Worm (Caenorhabditis elegans) whole organism, late embryonic: ENCODE measurements around the gene C32C4.3.

Experiments
- F13H6.1 ChIP-seq: sonication (generic microtip); optimal IDR thresholded peaks from 2 replicates; lab custom pipeline; 2016; ENCODE audit warnings: missing genetic modification characterization, missing compliant biosample characterization
- T23F11.4 ChIP-seq: fragments of 200-800 bp; sonication (Bioruptor generic); optimal IDR thresholded peaks from 2 replicates; lab custom pipeline; 2018; ENCODE audit warnings: mild to moderate bottlenecking, missing genetic modification characterization, missing compliant biosample characterization
- ahr-1 ChIP-seq: sonication (generic microtip); optimal IDR thresholded peaks from 2 replicates; lab custom pipeline; 2016; ENCODE audit warnings: missing genetic modification characterization, missing compliant biosample characterization
- ceh-18 ChIP-seq: sonication (generic microtip); optimal IDR thresholded peaks from 2 replicates; lab custom pipeline; 2016; ENCODE audit warnings: missing genetic modification characterization, missing compliant biosample characterization
- ceh-19 ChIP-seq: fragments of 200-800 bp; sonication (Bioruptor generic); optimal IDR thresholded peaks from 2 replicates; lab custom pipeline; 2018; ENCODE audit warnings: mild to moderate bottlenecking, missing genetic modification characterization, missing compliant biosample characterization
- ceh-24 ChIP-seq: sonication (generic microtip); optimal IDR thresholded peaks from 2 replicates; lab custom pipeline; 2016; ENCODE audit warnings: mild to moderate bottlenecking, missing genetic modification characterization, missing compliant biosample characterization
- ceh-34 ChIP-seq: sonication (generic microtip); optimal IDR thresholded peaks from 2 replicates; lab custom pipeline; 2016; ENCODE audit warnings: mild to moderate bottlenecking, missing genetic modification characterization, missing compliant biosample characterization
- ceh-6 ChIP-seq: fragments of 200-800 bp; sonication (Bioruptor generic); optimal IDR thresholded peaks from 2 replicates; lab custom pipeline; 2018; ENCODE audit warnings: mild to moderate bottlenecking, missing genetic modification characterization, missing compliant biosample characterization
- ceh-9 ChIP-seq: sonication (generic microtip); optimal IDR thresholded peaks from 2 replicates; lab custom pipeline; 2016; ENCODE audit warnings: mild to moderate bottlenecking, missing genetic modification characterization, inconsistent platforms, missing compliant biosample characterization
- che-1 ChIP-seq: sonication (generic microtip); optimal IDR thresholded peaks from 2 replicates; lab custom pipeline; 2016; ENCODE audit warnings: mild to moderate bottlenecking, missing genetic modification characterization, missing compliant biosample characterization
- dve-1 ChIP-seq: sonication (generic microtip); optimal IDR thresholded peaks from 2 replicates; lab custom pipeline; 2017; ENCODE audit warnings: antibody characterized with exemption, mild to moderate bottlenecking, missing genetic modification characterization, missing compliant biosample characterization
- elt-2 ChIP-seq: sonication (generic microtip); optimal IDR thresholded peaks from 2 replicates; lab custom pipeline; 2016; ENCODE audit warnings: missing genetic modification reagents, missing genetic modification characterization, missing compliant biosample characterization
- elt-4 ChIP-seq: sonication (generic microtip); optimal IDR thresholded peaks from 2 replicates; lab custom pipeline; 2016; ENCODE audit warnings: missing genetic modification characterization, missing compliant biosample characterization
- ets-4 ChIP-seq: sonication (generic microtip); optimal IDR thresholded peaks from 2 replicates; lab custom pipeline; 2016; ENCODE audit warnings: missing genetic modification characterization, missing compliant biosample characterization
- eyg-1 ChIP-seq: sonication (generic microtip); optimal IDR thresholded peaks from 2 replicates; lab custom pipeline; 2016; ENCODE audit warnings: missing genotype, missing genetic modification characterization, missing compliant biosample characterization
- fax-1 ChIP-seq: sonication (generic microtip); optimal IDR thresholded peaks from 2 replicates; lab custom pipeline; 2016; ENCODE audit warnings: missing genotype, missing genetic modification characterization, missing compliant biosample characterization
- fkh-10 ChIP-seq: fragments of 150-350 bp; optimal IDR thresholded peaks from 2 replicates; lab custom pipeline; 2014; ENCODE audit warnings: missing biosample characterization, missing genetic modification reagents, missing genetic modification characterization
- gmeb-2 ChIP-seq: sonication (generic microtip); optimal IDR thresholded peaks from 2 replicates; lab custom pipeline; 2016; ENCODE audit warnings: missing genetic modification characterization, inconsistent platforms, missing compliant biosample characterization
- hlh-13 ChIP-seq: fragments of 200-800 bp; sonication (Bioruptor generic); optimal IDR thresholded peaks from 2 replicates; lab custom pipeline; 2018; ENCODE audit warnings: mild to moderate bottlenecking, missing genetic modification characterization, missing compliant biosample characterization
- hlh-15 ChIP-seq: sonication (generic microtip); optimal IDR thresholded peaks from 2 replicates; lab custom pipeline; 2016; ENCODE audit warnings: missing genetic modification characterization, missing compliant biosample characterization
- hlh-6 ChIP-seq: sonication (generic microtip); optimal IDR thresholded peaks from 2 replicates; lab custom pipeline; 2016; ENCODE audit warnings: missing genotype, missing genetic modification characterization, missing compliant biosample characterization
- hlh-8 ChIP-seq: sonication (generic microtip); optimal IDR thresholded peaks from 2 replicates; lab custom pipeline; 2016; ENCODE audit warnings: missing genotype, missing genetic modification characterization, missing compliant biosample characterization
- lim-6 ChIP-seq: sonication (generic microtip); optimal IDR thresholded peaks from 2 replicates; lab custom pipeline; 2016; ENCODE audit warnings: missing genetic modification characterization, missing compliant biosample characterization
- mec-3 ChIP-seq: sonication (generic microtip); optimal IDR thresholded peaks from 2 replicates; lab custom pipeline; 2016; ENCODE audit warnings: borderline replicate concordance, missing genetic modification characterization, missing compliant biosample characterization
- nfya-1 ChIP-seq: sonication (generic microtip); optimal IDR thresholded peaks from 2 replicates; lab custom pipeline; 2017; ENCODE audit warnings: missing genetic modification characterization, mild to moderate bottlenecking, missing compliant biosample characterization, antibody characterized with exemption, moderate library complexity
- nhr-11 ChIP-seq: fragments of 150-350 bp; optimal IDR thresholded peaks from 2 replicates; lab custom pipeline; 2014; ENCODE audit warnings: missing biosample characterization, missing genetic modification characterization
- nhr-232 ChIP-seq: sonication (generic microtip); optimal IDR thresholded peaks from 2 replicates; lab custom pipeline; 2016; ENCODE audit warnings: missing genetic modification characterization, missing compliant biosample characterization
- npax-4 ChIP-seq: sonication (generic microtip); optimal IDR thresholded peaks from 2 replicates; lab custom pipeline; 2016; ENCODE audit warnings: missing genetic modification characterization, missing compliant biosample characterization
- odd-2 ChIP-seq: sonication (generic microtip); optimal IDR thresholded peaks from 2 replicates; lab custom pipeline; 2017; ENCODE audit warnings: antibody characterized with exemption, mild to moderate bottlenecking, missing genetic modification characterization, missing compliant biosample characterization
- pag-3 ChIP-seq: sonication (generic microtip); optimal IDR thresholded peaks from 2 replicates; lab custom pipeline; 2016; ENCODE audit warnings: missing compliant biosample characterization, missing genetic modification characterization, borderline replicate concordance
- pat-9 ChIP-seq: fragments of 200-800 bp; sonication (Bioruptor generic); optimal IDR thresholded peaks from 2 replicates; lab custom pipeline; 2018; ENCODE audit warnings: mild to moderate bottlenecking, missing genetic modification characterization, moderate library complexity, missing compliant biosample characterization
- pha-2 ChIP-seq: sonication (generic microtip); optimal IDR thresholded peaks from 2 replicates; lab custom pipeline; 2017; ENCODE audit warnings: mild to moderate bottlenecking, missing genetic modification characterization, missing compliant biosample characterization
- pha-4 ChIP-seq: fragments of 150-350 bp; optimal IDR thresholded peaks from 2 replicates; lab custom pipeline; 2018; ENCODE audit warnings: missing biosample characterization, missing genetic modification reagents, missing genetic modification characterization
- pqm-1 ChIP-seq: sonication (generic microtip); optimal IDR thresholded peaks from 2 replicates; lab custom pipeline; 2016; ENCODE audit warnings: missing genetic modification characterization, missing compliant biosample characterization
- pros-1 ChIP-seq: fragments of 150-350 bp; optimal IDR thresholded peaks from 2 replicates; lab custom pipeline; 2014; ENCODE audit warnings: missing biosample characterization, missing genetic modification reagents, missing genetic modification characterization
- ref-2 ChIP-seq: sonication (generic microtip); optimal IDR thresholded peaks from 2 replicates; lab custom pipeline; 2016; ENCODE audit warnings: missing genetic modification characterization, missing compliant biosample characterization
- syd-9 ChIP-seq: sonication (generic microtip); optimal IDR thresholded peaks from 2 replicates; lab custom pipeline; 2016; ENCODE audit warnings: mild to moderate bottlenecking, missing genetic modification characterization, moderate library complexity, missing compliant biosample characterization
- tbx-2 ChIP-seq: sonication (generic microtip); optimal IDR thresholded peaks from 2 replicates; lab custom pipeline; 2016; ENCODE audit warnings: missing genetic modification characterization, missing compliant biosample characterization
- unc-3 ChIP-seq, 2 experiments: fragments of 200-800 bp in 1 of 2; sonication (Bioruptor generic) in 1 of 2; sonication (generic microtip) in 1 of 2; conservative IDR thresholded peaks in 1 of 2; optimal IDR thresholded peaks in 1 of 2; 2 replicates each; pipeline versions ENCODE4 v1.3.6 to Lab custom; 2016 to 2022; ENCODE audit warnings: missing compliant biosample characterization in 2 of 2, missing genetic modification characterization in 2 of 2, missing genetic modification reagents in 1 of 2
- unc-55 ChIP-seq: sonication (generic microtip); optimal IDR thresholded peaks from 2 replicates; lab custom pipeline; 2017; ENCODE audit warnings: missing biosample characterization, missing genetic modification reagents, missing genetic modification characterization
- zip-5 ChIP-seq: sonication (generic microtip); optimal IDR thresholded peaks from 2 replicates; lab custom pipeline; 2016; ENCODE audit warnings: missing genetic modification characterization, missing compliant biosample characterization
- ztf-16 ChIP-seq: sonication (generic microtip); optimal IDR thresholded peaks from 2 replicates; lab custom pipeline; 2017; ENCODE audit warnings: missing genetic modification characterization, missing compliant biosample characterization

The C32C4.3 gene

DNA sequence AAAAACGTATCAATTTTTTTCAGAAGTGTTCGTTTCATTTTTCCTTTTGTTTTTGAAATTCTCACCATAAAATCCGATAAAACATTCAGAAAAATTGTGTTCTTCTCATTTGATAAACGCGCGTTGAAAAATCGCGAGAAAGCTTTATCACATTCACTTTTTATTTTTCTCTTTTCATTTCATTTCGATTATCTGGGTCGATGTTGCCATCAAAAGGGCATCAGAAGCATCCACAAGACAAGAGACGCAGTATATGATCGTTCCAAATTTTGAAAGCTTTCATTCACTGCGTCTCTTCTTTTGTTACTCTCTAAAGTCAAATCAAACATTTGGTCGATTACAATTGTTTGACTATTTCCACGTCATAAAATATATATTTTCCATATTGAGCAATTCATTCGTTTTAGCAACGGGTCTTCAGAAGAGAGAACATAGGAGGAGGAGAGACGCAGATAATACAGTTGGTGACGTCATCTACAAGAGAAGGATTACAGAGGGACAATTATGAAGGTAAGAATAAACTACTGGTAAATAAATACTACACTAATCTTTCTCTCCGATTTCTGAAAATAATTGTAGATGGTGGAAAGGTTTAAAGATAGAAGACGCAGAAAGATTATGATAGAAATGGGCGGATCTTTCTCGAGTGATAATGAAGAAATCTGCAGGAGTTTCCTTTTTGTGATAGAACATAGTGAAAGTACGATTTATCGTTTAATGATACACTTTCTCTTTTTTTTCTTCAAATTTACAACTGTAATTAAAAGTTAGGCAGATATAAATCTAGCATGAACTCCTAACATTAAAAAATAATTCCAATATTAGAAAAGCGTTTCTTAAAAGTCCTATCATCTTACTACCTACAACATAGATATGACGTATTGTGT, 44.6 kb downstream of the C32C4.3 start, which contains the start of gene H27A22.1:
Gene H27A22.1, plus strand, starts transcription at position 505 of the 887 bp plus-strand sequence.
- TF ChIP-seq hlh-6 (tag; lab: Kevin White, UChicago) (no peak), mec-3 (tag; lab: Kevin White, UChicago) (no peak), unc-3 (GFP tag; conservative IDR thresholded peaks at IDR 0.05; lab: Robert Waterston, UW) (no peak), unc-3 (tag; optimal IDR thresholded peaks at IDR 0.05; lab: Kevin White, UChicago) (no peak), che-1 (tag; lab: Kevin White, UChicago) (no peak), dve-1 (tag; lab: Kevin White, UChicago) (no peak), ceh-34 (tag; lab: Kevin White, UChicago) (no peak), ceh-6 (GFP tag; lab: Kevin White, UChicago) (no peak), zip-5 (no peak), eyg-1 (tag; lab: Kevin White, UChicago) (no peak), tbx-2 (no peak), hlh-15 (tag; lab: Kevin White, UChicago) (no peak), gmeb-2 (tag; lab: Kevin White, UChicago) (no peak), ref-2 (no peak), odd-2 (no peak), elt-4 (no peak), pha-4 (tag; lab: Kevin White, UChicago) (no peak), pat-9 (tag; lab: Kevin White, UChicago) (no peak), ceh-18 (tag; lab: Kevin White, UChicago) (no peak), nfya-1 (tag; lab: Kevin White, UChicago) (no peak), hlh-13 (GFP tag; lab: Kevin White, UChicago) (no peak)

DNA sequence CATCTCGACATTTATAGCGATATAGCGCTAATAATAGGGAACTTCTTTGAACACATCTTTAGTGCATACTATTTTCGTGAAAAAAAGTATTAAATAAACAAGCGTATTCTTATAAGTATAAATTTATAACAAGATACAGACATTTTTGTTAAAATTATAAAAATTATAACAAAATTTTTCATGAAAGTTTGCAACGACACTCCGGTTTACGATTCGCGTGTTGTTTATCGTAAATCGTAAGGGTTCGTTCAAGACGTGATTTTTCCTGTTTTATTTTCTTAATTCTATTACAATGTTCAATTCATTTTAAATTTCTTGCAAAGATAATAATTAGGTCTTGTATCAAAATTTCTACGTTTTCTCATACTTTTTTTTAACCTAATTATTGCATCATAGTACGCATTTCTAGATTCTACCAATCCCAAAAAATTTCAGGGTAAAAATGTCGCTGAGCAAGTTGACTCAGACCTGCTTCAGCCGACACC, 48.2 kb downstream of the C32C4.3 start, which contains the start of gene scpl-4:
Gene scpl-4, plus strand, starts transcription at position 435 of the 485 bp plus-strand sequence.
- TF ChIP-seq T23F11.4 (no peak), F13H6.1 (tag; lab: Kevin White, UChicago) (no peak), npax-4 (tag; lab: Kevin White, UChicago) (no peak), ztf-16 (tag; lab: Kevin White, UChicago) (no peak), ceh-24 (no peak), fkh-10 (GFP tag; lab: Kevin White, UChicago) (no peak), fax-1 (tag; lab: Kevin White, UChicago) (no peak), hlh-8 (tag; lab: Kevin White, UChicago) (no peak), ets-4 (no peak), ceh-9 (tag; lab: Kevin White, UChicago) (no peak), lim-6 (tag; lab: Kevin White, UChicago) (no peak), ahr-1 (no peak), nhr-232 (tag; lab: Kevin White, UChicago) (no peak), tbx-2 (no peak)

DNA sequence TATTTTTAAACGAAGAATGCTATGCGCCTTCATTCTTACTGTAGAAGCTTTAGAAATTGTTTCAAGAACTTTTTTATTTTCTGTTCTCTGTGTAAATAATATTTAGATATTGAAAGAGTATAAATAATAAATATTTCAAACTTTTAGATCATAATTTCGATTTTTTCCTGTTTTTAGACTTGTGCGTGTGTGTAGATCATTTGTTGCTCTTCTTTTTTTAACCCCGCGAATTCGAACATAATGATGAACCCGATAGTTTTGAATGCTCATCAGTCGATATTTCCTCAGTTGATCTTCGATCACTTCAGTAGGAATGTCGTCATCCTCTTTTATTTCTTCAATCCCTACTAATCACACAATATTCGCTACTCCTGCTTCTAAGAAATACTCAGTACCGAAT, 49.7 kb downstream of the C32C4.3 start, which contains the start of gene T21C9.13:
Gene T21C9.13, plus strand, starts transcription at position 33 of the 400 bp plus-strand sequence.
- TF ChIP-seq pha-2 (tag; lab: Kevin White, UChicago) (no peak), ahr-1 (no peak), pat-9 (tag; lab: Kevin White, UChicago) (no peak), ceh-19 (GFP tag; lab: Kevin White, UChicago) (no peak), pros-1 (tag; lab: Kevin White, UChicago) (no peak), unc-55 (no peak), ref-2 (no peak), ceh-34 (tag; lab: Kevin White, UChicago) (no peak), eyg-1 (tag; lab: Kevin White, UChicago) (no peak), nhr-11 (tag; lab: Kevin White, UChicago) (no peak), pqm-1 (tag; lab: Kevin White, UChicago) (no peak), pag-3 (tag; lab: Kevin White, UChicago) (no peak), elt-2 (tag; lab: Kevin White, UChicago) (no peak), lim-6 (tag; lab: Kevin White, UChicago) (no peak), nfya-1 (tag; lab: Kevin White, UChicago) (no peak), elt-4 (no peak), syd-9 (tag; lab: Kevin White, UChicago) (no peak)
